Worm (Caenorhabditis elegans): Measurements from ENCODE around the gene fln-2.

ce11 chrX:9451944-9452453 is 54.5 kb downstream of the fln-2 start, which contains the start of gene ZK899.2:
- TF ChIP-seq madf-10 (tag; optimal IDR thresholded peaks at IDR 0.05) (no peak), nhr-120 (GFP tag; IDR thresholded peaks at IDR 0.05) (no peak), snpc-4 (GFP tag; optimal IDR thresholded peaks at IDR 0.05) (no peak), snpc-4 (tag; optimal IDR thresholded peaks at IDR 0.05) (no peak), ets-4 (GFP tag; optimal IDR thresholded peaks at IDR 0.05) (no peak), K11D2.4 (GFP tag; IDR thresholded peaks at IDR 0.05) (no peak), lsy-27 (tag; optimal IDR thresholded peaks at IDR 0.05; ENCODE audit: borderline replicate concordance, insufficient read depth) (no peak), pha-4 (tag; optimal IDR thresholded peaks at IDR 0.05) (no peak), Y79H2A.3 (GFP tag; conservative IDR thresholded peaks at IDR 0.05) (no peak), sea-2 (GFP tag; IDR thresholded peaks at IDR 0.05) (no peak), dpl-1 (GFP tag; optimal IDR thresholded peaks at IDR 0.05) (no peak), lag-1 (GFP tag; IDR thresholded peaks at IDR 0.05) (no peak), repo-1 (tag; optimal IDR thresholded peaks at IDR 0.05) (no peak), athp-1 (tag; optimal IDR thresholded peaks at IDR 0.05) (no peak)

Measured in whole organism, young adult.